Fruit fly (Drosophila melanogaster): ENCODE measurements around the gene CG31688.

DNA sequence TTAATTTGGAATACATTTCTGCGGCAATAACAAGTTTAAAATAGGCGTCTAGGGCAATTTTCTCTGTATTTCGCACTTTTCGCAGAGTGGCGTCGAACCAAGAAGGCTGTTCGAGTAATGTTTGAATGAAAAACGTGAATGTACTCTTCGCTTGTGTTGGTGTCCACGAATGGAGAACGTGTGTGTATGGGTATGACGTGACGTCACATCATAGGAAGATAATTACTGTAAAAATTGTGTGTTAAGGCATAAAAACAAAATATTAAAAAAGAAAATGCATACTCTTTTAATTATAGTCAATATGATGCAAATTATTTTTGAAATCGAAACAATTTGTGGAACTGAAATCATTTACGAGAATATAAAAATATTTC is 2.4 kb downstream of the CG31688 start:
- no peak for TF ChIP-seq Dif (GFP tag; optimal IDR thresholded peaks at IDR 0.05; ENCODE audit: partially characterized antibody)
- TF ChIP-seq sv (GFP tag; optimal IDR thresholded peaks at IDR 0.05), result no peak
- no peak for TF ChIP-seq Dfd (GFP tag; optimal IDR thresholded peaks at IDR 0.05)
- TF ChIP-seq ey (GFP tag; optimal IDR thresholded peaks at IDR 0.05), result no peak
- TF ChIP-seq N (GFP tag; optimal IDR thresholded peaks at IDR 0.05), result no peak
- no peak for TF ChIP-seq psq (GFP tag; optimal IDR thresholded peaks at IDR 0.05)
- no peak for TF ChIP-seq fru (GFP tag; optimal IDR thresholded peaks at IDR 0.05)
- TF ChIP-seq Jra (GFP tag; optimal IDR thresholded peaks at IDR 0.05), result no peak
- no peak for TF ChIP-seq rgr (GFP tag; optimal IDR thresholded peaks at IDR 0.05)
- TF ChIP-seq HLH106 (tag; optimal IDR thresholded peaks at IDR 0.05), result no peak

Measured in whole organism, wandering third instar larva.